Fruit fly (Drosophila melanogaster) whole organism, embryonic: Measurements from ENCODE around the gene mon2.
A peak's percentile ranks its signal among the peaks of the same experiment; 100 is the strongest.

ENCODE experiments used
- Adf1 ChIP-seq: fragments of 200-800 bp; sonication (Bioruptor generic); IDR thresholded peaks from 2 replicates; pipeline ENCODE4 v1.3.6; 2022; ENCODE audit warnings: missing biosample characterization, missing genetic modification characterization
- B-H2 ChIP-seq: fragments of 200-800 bp; sonication (Bioruptor generic); optimal IDR thresholded peaks from 2 replicates; lab custom pipeline; 2018; ENCODE audit warnings: missing biosample characterization, mild to moderate bottlenecking, missing genetic modification characterization
- CG10431 ChIP-seq: fragments of 200-800 bp; sonication (Bioruptor generic); optimal IDR thresholded peaks from 3 replicates; lab custom pipeline; 2018; ENCODE audit warnings: missing biosample characterization, mild to moderate bottlenecking, missing genetic modification characterization
- CG12391 ChIP-seq: fragments of 200-800 bp; sonication (Bioruptor generic); optimal IDR thresholded peaks from 3 replicates; lab custom pipeline; 2018; ENCODE audit warnings: missing biosample characterization, mild to moderate bottlenecking, missing genetic modification characterization, moderate library complexity
- CG12769 ChIP-seq: fragments of 200-800 bp; sonication (Bioruptor generic); optimal IDR thresholded peaks from 2 replicates; lab custom pipeline; 2019; ENCODE audit warnings: missing biosample characterization, mild to moderate bottlenecking, missing genetic modification characterization, moderate library complexity
- CG13894 ChIP-seq: fragments of 200-800 bp; sonication (Bioruptor generic); optimal IDR thresholded peaks from 3 replicates; lab custom pipeline; 2018; ENCODE audit warnings: missing biosample characterization, mild to moderate bottlenecking, missing genetic modification characterization, moderate library complexity
- CG2129 ChIP-seq: fragments of 200-800 bp; sonication (Bioruptor generic); IDR thresholded peaks from 2 replicates; pipeline ENCODE4 v1.3.6; 2022; ENCODE audit warnings: missing biosample characterization, missing genetic modification characterization; ENCODE audit not compliant: partially characterized antibody
- CG32532 ChIP-seq: fragments of 200-800 bp; sonication (Bioruptor generic); IDR thresholded peaks from 2 replicates; pipeline ENCODE4 v1.3.6; 2022; ENCODE audit warnings: missing biosample characterization, missing genetic modification characterization
- CG4424 ChIP-seq: fragments of 200-800 bp; sonication (Bioruptor generic); optimal IDR thresholded peaks from 3 replicates; lab custom pipeline; 2016; ENCODE audit warnings: missing biosample characterization, missing genetic modification characterization
- CG7556 ChIP-seq: fragments of 200-800 bp; sonication (Bioruptor generic); optimal IDR thresholded peaks from 2 replicates; lab custom pipeline; 2017; ENCODE audit warnings: missing biosample characterization, mild to moderate bottlenecking, missing genetic modification characterization
- CG8924 ChIP-seq: fragments of 200-800 bp; optimal IDR thresholded peaks from 3 replicates; lab custom pipeline; 2019; ENCODE audit warnings: missing biosample characterization, mild to moderate bottlenecking, missing genetic modification characterization, moderate library complexity
- Camta ChIP-seq: fragments of 200-800 bp; sonication (Bioruptor generic); optimal IDR thresholded peaks from 2 replicates; lab custom pipeline; 2016; ENCODE audit warnings: missing biosample characterization, missing genetic modification characterization
- Drgx ChIP-seq: fragments of 200-800 bp; sonication (Bioruptor generic); IDR thresholded peaks from 2 replicates; pipeline ENCODE4 v1.3.6; 2022; ENCODE audit warnings: missing biosample characterization, missing genetic modification characterization
- Lim3 ChIP-seq: fragments of 200-800 bp; sonication (Bioruptor generic); IDR thresholded peaks from 2 replicates; pipeline ENCODE4 v1.3.6; 2022; ENCODE audit warnings: missing biosample characterization, missing genetic modification characterization
- Med ChIP-seq: fragments of 200-800 bp; sonication (Bioruptor generic); peaks from one replicate; lab custom pipeline; 2016; ENCODE audit warnings: missing biosample characterization, missing genetic modification characterization, mild to moderate bottlenecking, inconsistent platforms, moderate library complexity
- NFAT ChIP-seq: fragments of 200-800 bp; sonication (Bioruptor generic); IDR thresholded peaks from 2 replicates; pipeline ENCODE4 v1.3.6; 2022; ENCODE audit warnings: missing biosample characterization, missing genetic modification characterization
- Rfx ChIP-seq: fragments of 200-800 bp; sonication (Bioruptor generic); IDR thresholded peaks from 2 replicates; pipeline ENCODE4 v1.3.6; 2022; ENCODE audit warnings: missing biosample characterization, missing genetic modification characterization
- Scr ChIP-seq: fragments of 200-800 bp; sonication (Bioruptor generic); IDR thresholded peaks from 2 replicates; pipeline ENCODE4 v1.3.6; 2022; ENCODE audit warnings: missing biosample characterization, missing genetic modification characterization; ENCODE audit not compliant: partially characterized antibody
- abd-A ChIP-seq: fragments of 200-800 bp; sonication (Bioruptor generic); optimal IDR thresholded peaks from 3 replicates; lab custom pipeline; 2019; ENCODE audit warnings: missing biosample characterization, mild to moderate bottlenecking, missing genetic modification characterization, moderate library complexity
- ato ChIP-seq: fragments of 200-800 bp; sonication (Bioruptor generic); IDR thresholded peaks from 2 replicates; pipeline ENCODE4 v1.3.6; 2022; ENCODE audit warnings: missing biosample characterization, missing genetic modification characterization; ENCODE audit not compliant: partially characterized antibody
- cg ChIP-seq: fragments of 200-800 bp; sonication (Bioruptor generic); optimal IDR thresholded peaks from 3 replicates; lab custom pipeline; 2019; ENCODE audit warnings: missing biosample characterization, mild to moderate bottlenecking, missing genetic modification characterization, moderate library complexity
- chinmo ChIP-seq: fragments of 200-800 bp; sonication (Bioruptor generic); IDR thresholded peaks from 4 replicates; pipeline ENCODE4 v1.3.6; 2022; ENCODE audit warnings: missing biosample characterization, missing genetic modification characterization; ENCODE audit not compliant: partially characterized antibody
- crol ChIP-seq: fragments of 200-800 bp; sonication (Bioruptor generic); IDR thresholded peaks from 2 replicates; pipeline ENCODE4 v1.3.6; 2022; ENCODE audit warnings: missing biosample characterization, missing genetic modification characterization
- cwo ChIP-seq: fragments of 200-800 bp; sonication (Bioruptor generic); optimal IDR thresholded peaks from 3 replicates; lab custom pipeline; 2017; ENCODE audit warnings: missing biosample characterization, missing genetic modification characterization, mild to moderate bottlenecking, moderate library complexity, missing genetic modification reagents
- en ChIP-seq: fragments of 200-800 bp; sonication (Bioruptor generic); optimal IDR thresholded peaks from 2 replicates; lab custom pipeline; 2016; ENCODE audit warnings: missing biosample characterization, missing genetic modification characterization
- eve ChIP-seq, 2 experiments: fragments of >200 bp; optimal IDR thresholded peaks; 2 replicates each; lab custom pipeline; 2017; ENCODE audit warnings: missing biosample characterization in 2 of 2, missing genetic modification characterization in 2 of 2
- fu2 ChIP-seq: fragments of 200-800 bp; sonication (Bioruptor generic); optimal IDR thresholded peaks from 2 replicates; lab custom pipeline; 2016; ENCODE audit warnings: missing biosample characterization, missing genetic modification characterization
- gce ChIP-seq: fragments of 200-800 bp; sonication (Bioruptor generic); IDR thresholded peaks from 3 replicates; pipeline ENCODE4 v1.3.6; 2022; ENCODE audit warnings: missing biosample characterization, missing genetic modification characterization
- gcm ChIP-seq: fragments of 200-800 bp; sonication (Bioruptor generic); optimal IDR thresholded peaks from 2 replicates; lab custom pipeline; 2019; ENCODE audit warnings: missing biosample characterization, mild to moderate bottlenecking, missing genetic modification characterization, moderate library complexity
- luna ChIP-seq: fragments of 200-800 bp; sonication (Bioruptor generic); optimal IDR thresholded peaks from 2 replicates; lab custom pipeline; 2016; ENCODE audit warnings: missing biosample characterization, missing genetic modification characterization
- mirr ChIP-seq: fragments of 200-800 bp; sonication (Bioruptor generic); optimal IDR thresholded peaks from 3 replicates; lab custom pipeline; 2018; ENCODE audit warnings: missing biosample characterization, mild to moderate bottlenecking, missing genetic modification characterization
- mld ChIP-seq: fragments of 200-800 bp; sonication (Bioruptor generic); IDR thresholded peaks from 3 replicates; pipeline ENCODE4 v1.3.6; 2022; ENCODE audit warnings: missing biosample characterization, missing genetic modification characterization; ENCODE audit not compliant: partially characterized antibody
- org-1 ChIP-seq: fragments of 200-800 bp; sonication (Bioruptor generic); optimal IDR thresholded peaks from 2 replicates; lab custom pipeline; 2017; ENCODE audit warnings: missing biosample characterization, missing genetic modification characterization
- rib ChIP-seq: fragments of 200-800 bp; sonication (Bioruptor generic); IDR thresholded peaks from 2 replicates; pipeline ENCODE4 v1.3.6; 2022; ENCODE audit warnings: missing biosample characterization, missing genetic modification characterization
- scrt ChIP-seq: fragments of 200-800 bp; sonication (Bioruptor generic); optimal IDR thresholded peaks from 2 replicates; lab custom pipeline; 2018; ENCODE audit warnings: missing biosample characterization, mild to moderate bottlenecking, missing genetic modification characterization, moderate library complexity
- sd ChIP-seq: fragments of 200-800 bp; sonication (Bioruptor generic); optimal IDR thresholded peaks from 3 replicates; lab custom pipeline; 2018; ENCODE audit warnings: missing biosample characterization, mild to moderate bottlenecking, missing genetic modification characterization, moderate library complexity
- trh ChIP-seq: fragments of 200-800 bp; sonication (Bioruptor generic); optimal IDR thresholded peaks from 2 replicates; lab custom pipeline; 2016; ENCODE audit warnings: missing biosample characterization, missing genetic modification characterization
- vvl ChIP-seq: fragments of 200-800 bp; sonication (Bioruptor generic); IDR thresholded peaks from 2 replicates; pipeline ENCODE4 v1.3.6; 2022; ENCODE audit warnings: missing biosample characterization, missing genetic modification characterization

Gene mon2

dm6 chr2L:8171544-8171943, 47.7 kb upstream of the mon2 start (continued):
- peak; percentile 17; the same call in 1 of the 2 replicates for TF ChIP-seq Scr (GFP tag; lab: Robert Waterston, UW)
- TF ChIP-seq en (GFP tag; lab: Kevin White, UChicago), result no peak
- 0 out of 2 replicates have a peak, but pooled peaks have one; percentile 8 for TF ChIP-seq NFAT (GFP tag; lab: Robert Waterston, UW)
- TF ChIP-seq eve (GFP tag; optimal IDR thresholded peaks at IDR 0.05; lab: Kevin White, UChicago), result no peak
- TF ChIP-seq Drgx (GFP tag; lab: Robert Waterston, UW), result 0 out of 2 replicates have a peak, but pooled peaks have one; percentile 20
- peak; percentile 12; the same call in 1 of the 2 replicates for TF ChIP-seq Adf1 (GFP tag; lab: Robert Waterston, UW)
- peak; percentile 79 for TF ChIP-seq gcm
- no peak for TF ChIP-seq CG10431 (GFP tag; lab: Kevin White, UChicago)
- peak; percentile 2 for TF ChIP-seq B-H2 (GFP tag; lab: Kevin White, UChicago)
- TF ChIP-seq, all 482 proteins: peak for 21

- TF ChIP-seq CG12391 (tag; lab: Kevin White, UChicago) (no peak), mirr (GFP tag; lab: Kevin White, UChicago) (peak; percentile 30), vvl (GFP tag; lab: Robert Waterston, UW) (peak; percentile 42; the same call in 1 of the 2 replicates), trh (GFP tag; lab: Kevin White, UChicago) (no peak), Lim3 (GFP tag; lab: Robert Waterston, UW) (no peak), CG2129 (GFP tag; lab: Robert Waterston, UW) (no peak), luna (GFP tag; lab: Kevin White, UChicago) (no peak), CG32532 (GFP tag; lab: Robert Waterston, UW) (peak; percentile 43; the same call in 1 of the 2 replicates), Med (GFP tag; lab: Kevin White, UChicago) (peak; percentile 50), chinmo (GFP tag; lab: Robert Waterston, UW) (0 out of 4 replicates have a peak, but pooled peaks have one; percentile 26), CG4424 (no peak), rib (0 out of 2 replicates have a peak, but pooled peaks have one; percentile 35), mld (no peak), crol (peak; percentile 83), Rfx (GFP tag; lab: Robert Waterston, UW) (peak; percentile 19; the same call in 1 of the 2 replicates), CG12769 (tag; lab: Kevin White, UChicago) (peak; percentile 37), ato (GFP tag; lab: Robert Waterston, UW) (no peak), cg (GFP tag; lab: Kevin White, UChicago) (peak; percentile 36), CG13894 (peak; percentile 93), gce (GFP tag; lab: Robert Waterston, UW) (no peak), fu2 (GFP tag; lab: Kevin White, UChicago) (no peak), Camta (no peak), CG7556 (no peak), cwo (peak; percentile 49), sd (peak; percentile 93), abd-A (tag; lab: Kevin White, UChicago) (peak; percentile 22), CG8924 (tag; lab: Kevin White, UChicago) (no peak), org-1 (GFP tag; lab: Kevin White, UChicago) (no peak), scrt (GFP tag; lab: Kevin White, UChicago) (peak; percentile 22)
Observed at dm6 chr2L:8170600-8171182, 46.9 kb upstream of the mon2 start.
